Worm (Caenorhabditis elegans) whole organism, L4 larva: Measurements from ENCODE around the gene F38B7.17.
A peak's percentile ranks its signal among the peaks of the same experiment; 100 is the strongest.
"Not testable (repeated sequence)": the region's sequence is repeated elsewhere in the genome, so short reads cannot be mapped to it uniquely, and the experiment has no call there.

Source experiments
- F37D6.2 ChIP-seq: sonication (generic microtip); optimal IDR thresholded peaks from 2 replicates; lab custom pipeline; 2016; ENCODE audit warnings: mild to moderate bottlenecking, missing genetic modification characterization, missing compliant biosample characterization
- R02D3.7 ChIP-seq: fragments of 150-350 bp; sonication (generic microtip); optimal IDR thresholded peaks from 3 replicates; lab custom pipeline; 2014; ENCODE audit warnings: missing biosample characterization, missing genetic modification characterization
- T20F7.1 ChIP-seq: fragments of 200-800 bp; sonication (Bioruptor generic); optimal IDR thresholded peaks from 2 replicates; lab custom pipeline; 2018; ENCODE audit warnings: mild to moderate bottlenecking, missing genetic modification characterization, missing compliant biosample characterization
- T26A8.4 ChIP-seq: fragments of 200-800 bp; sonication (Bioruptor generic); IDR thresholded peaks from 2 replicates; pipeline ENCODE4 v1.3.6; 2022; ENCODE audit warnings: missing genetic modification characterization, missing compliant biosample characterization
- Y48G9A.11 ChIP-seq: fragments of 200-800 bp; sonication (Bioruptor generic); IDR thresholded peaks from 2 replicates; pipeline ENCODE4 v1.3.6; 2022; ENCODE audit warnings: missing genetic modification reagents, missing genetic modification characterization, missing compliant biosample characterization
- ZK337.2 ChIP-seq: fragments of 200-800 bp; sonication (Bioruptor generic); IDR thresholded peaks from 2 replicates; pipeline ENCODE4 v1.3.6; 2022; ENCODE audit warnings: missing genetic modification reagents, missing genetic modification characterization, missing compliant biosample characterization
- aha-1 ChIP-seq: fragments of 150-350 bp; peaks from one replicate; lab custom pipeline; 2014; ENCODE audit warnings: missing biosample characterization, missing genetic modification characterization
- ceh-20 ChIP-seq: fragments of 200-800 bp; sonication (Bioruptor generic); IDR thresholded peaks from 2 replicates; pipeline ENCODE4 v1.3.6; 2022; ENCODE audit warnings: missing genetic modification reagents, missing genetic modification characterization, missing compliant biosample characterization
- ctbp-1 ChIP-seq: fragments of 200-800 bp; sonication (Bioruptor generic); IDR thresholded peaks from 2 replicates; pipeline ENCODE4 v1.3.6; 2022; ENCODE audit warnings: missing genetic modification reagents, missing genetic modification characterization, missing compliant biosample characterization
- daf-16 ChIP-seq, 3 experiments: sonication (generic microtip); optimal IDR thresholded peaks; 2 replicates each; lab custom pipeline; 2016 to 2017; ENCODE audit warnings: missing genetic modification characterization in 3 of 3, missing genetic modification reagents in 3 of 3, mild to moderate bottlenecking in 2 of 3, missing compliant biosample characterization in 2 of 3, missing biosample characterization in 1 of 3, moderate library complexity in 1 of 3
- daf-19 ChIP-seq: fragments of 200-800 bp; sonication (Bioruptor generic); conservative IDR thresholded peaks from 2 replicates; pipeline ENCODE4 v1.3.6; 2022; ENCODE audit warnings: missing genetic modification characterization, missing compliant biosample characterization
- dmd-6 ChIP-seq: fragments of 200-800 bp; sonication (Bioruptor generic); IDR thresholded peaks from 2 replicates; pipeline ENCODE4 v1.3.6; 2022; ENCODE audit warnings: missing genetic modification reagents, missing genetic modification characterization, missing compliant biosample characterization
- dmd-9 ChIP-seq: fragments of 200-800 bp; sonication (Bioruptor generic); IDR thresholded peaks from 2 replicates; pipeline ENCODE4 v1.3.6; 2022; ENCODE audit warnings: missing genetic modification reagents, missing genetic modification characterization, missing compliant biosample characterization
- dpl-1 ChIP-seq: fragments of 150-350 bp; optimal IDR thresholded peaks from 2 replicates; lab custom pipeline; 2014; ENCODE audit warnings: missing biosample characterization, missing genetic modification reagents, missing genetic modification characterization
- dve-1 ChIP-seq: sonication (generic microtip); optimal IDR thresholded peaks from 2 replicates; lab custom pipeline; 2017; ENCODE audit warnings: antibody characterized with exemption, mild to moderate bottlenecking, missing genetic modification characterization, missing compliant biosample characterization; ENCODE audit not compliant: insufficient read depth
- egl-43 ChIP-seq: fragments of 200-800 bp; sonication (Bioruptor generic); IDR thresholded peaks from 2 replicates; pipeline ENCODE4 v1.3.6; 2022; ENCODE audit warnings: missing genetic modification reagents, missing genetic modification characterization, missing compliant biosample characterization
- hif-1 ChIP-seq, 2 experiments: sonication (generic microtip); optimal IDR thresholded peaks; 2 replicates each; lab custom pipeline; 2016 to 2017; ENCODE audit warnings: missing compliant biosample characterization in 2 of 2, missing genetic modification characterization in 2 of 2, missing genetic modification reagents in 2 of 2, missing genotype in 2 of 2, mild to moderate bottlenecking in 1 of 2
- hlh-11 ChIP-seq: fragments of 200-800 bp; sonication (Bioruptor generic); optimal IDR thresholded peaks from 2 replicates; lab custom pipeline; 2018; ENCODE audit warnings: mild to moderate bottlenecking, missing genetic modification characterization, missing compliant biosample characterization
- hlh-30 ChIP-seq: sonication (generic microtip); optimal IDR thresholded peaks from 2 replicates; lab custom pipeline; 2017; ENCODE audit warnings: antibody characterized with exemption, mild to moderate bottlenecking, missing genetic modification characterization, missing compliant biosample characterization; ENCODE audit not compliant: insufficient read depth
- hmg-1.1 ChIP-seq: fragments of 200-800 bp; sonication (Bioruptor generic); IDR thresholded peaks from 2 replicates; pipeline ENCODE4 v1.3.6; 2022; ENCODE audit warnings: missing genetic modification reagents, missing genetic modification characterization, missing compliant biosample characterization
- lim-7 ChIP-seq: fragments of 200-800 bp; sonication (Bioruptor generic); IDR thresholded peaks from 2 replicates; pipeline ENCODE4 v1.3.6; 2022; ENCODE audit warnings: missing genetic modification characterization, missing compliant biosample characterization
- lin-13 ChIP-seq: fragments of 150-350 bp; optimal IDR thresholded peaks from 2 replicates; lab custom pipeline; 2014; ENCODE audit warnings: missing biosample characterization, missing genetic modification reagents, missing genetic modification characterization
- lin-29 ChIP-seq: fragments of 200-800 bp; sonication (Bioruptor generic); IDR thresholded peaks from 2 replicates; pipeline ENCODE4 v1.3.6; 2022; ENCODE audit warnings: missing genetic modification reagents, missing genetic modification characterization, missing compliant biosample characterization
- lin-38 ChIP-seq: fragments of 200-800 bp; sonication (Bioruptor generic); IDR thresholded peaks from 2 replicates; pipeline ENCODE4 v1.3.6; 2022; ENCODE audit warnings: missing genetic modification reagents, missing genetic modification characterization, missing compliant biosample characterization
- lsy-2 ChIP-seq, 2 experiments: fragments of 150-350 bp in 1 of 2; sonication (generic microtip) in 1 of 2; optimal IDR thresholded peaks; 2 replicates each; lab custom pipeline; 2014 to 2017; ENCODE audit warnings: missing biosample characterization in 2 of 2, missing genetic modification characterization in 2 of 2
- mdl-1 ChIP-seq, 2 experiments: fragments of 150-350 bp in 1 of 2; sonication (generic microtip) in 1 of 2; optimal IDR thresholded peaks; 2 replicates each; lab custom pipeline; 2014 to 2017; ENCODE audit warnings: missing biosample characterization in 2 of 2, missing genetic modification characterization in 2 of 2
- mep-1 ChIP-seq: fragments of 150-350 bp; sonication (generic microtip); optimal IDR thresholded peaks from 3 replicates; lab custom pipeline; 2014; ENCODE audit warnings: missing biosample characterization, missing genetic modification characterization
- mes-2 ChIP-seq: sonication (generic microtip); optimal IDR thresholded peaks from 2 replicates; lab custom pipeline; 2016; ENCODE audit warnings: missing genotype, mild to moderate bottlenecking, missing genetic modification characterization, missing compliant biosample characterization; ENCODE audit not compliant: poor library complexity, severe bottlenecking
- mxl-3 ChIP-seq: fragments of 200-800 bp; sonication (Bioruptor generic); optimal IDR thresholded peaks from 2 replicates; lab custom pipeline; 2018; ENCODE audit warnings: mild to moderate bottlenecking, missing genetic modification characterization, missing compliant biosample characterization
- nhr-102 ChIP-seq: sonication (generic microtip); optimal IDR thresholded peaks from 2 replicates; lab custom pipeline; 2016; ENCODE audit warnings: mild to moderate bottlenecking, missing genetic modification characterization, moderate library complexity, missing compliant biosample characterization
- nhr-25 ChIP-seq: sonication (generic microtip); optimal IDR thresholded peaks from 2 replicates; lab custom pipeline; 2017; ENCODE audit warnings: missing genetic modification characterization, mild to moderate bottlenecking, missing compliant biosample characterization, antibody characterized with exemption, moderate library complexity, borderline replicate concordance; ENCODE audit not compliant: insufficient read depth
- nhr-28 ChIP-seq: fragments of 150-350 bp; optimal IDR thresholded peaks from 2 replicates; lab custom pipeline; 2014; ENCODE audit warnings: missing biosample characterization, missing genetic modification characterization
- nhr-42 ChIP-seq: fragments of 200-800 bp; sonication (Bioruptor generic); IDR thresholded peaks from 2 replicates; pipeline ENCODE4 v1.3.6; 2022; ENCODE audit warnings: missing genetic modification characterization, missing compliant biosample characterization
- nhr-48 ChIP-seq: sonication (generic microtip); optimal IDR thresholded peaks from 2 replicates; lab custom pipeline; 2016; ENCODE audit warnings: mild to moderate bottlenecking, missing genetic modification characterization, missing compliant biosample characterization
- nhr-77 ChIP-seq: fragments of 150-350 bp; optimal IDR thresholded peaks from 2 replicates; lab custom pipeline; 2014; ENCODE audit warnings: missing biosample characterization, missing genetic modification characterization
- pha-4 ChIP-seq, 2 experiments: fragments of 150-350 bp in 1 of 2; fragments of 200-800 bp in 1 of 2; sonication (Bioruptor generic) in 1 of 2; IDR thresholded peaks in 1 of 2; optimal IDR thresholded peaks in 1 of 2; 2 replicates each; pipeline versions ENCODE4 v1.3.6 to Lab custom; 2014 to 2022; ENCODE audit warnings: missing genetic modification characterization in 2 of 2, missing genetic modification reagents in 2 of 2, missing biosample characterization in 1 of 2, missing compliant biosample characterization in 1 of 2
- php-3 ChIP-seq: fragments of 200-800 bp; sonication (Bioruptor generic); IDR thresholded peaks from 2 replicates; pipeline ENCODE4 v1.3.6; 2022; ENCODE audit warnings: missing genetic modification reagents, missing genetic modification characterization, missing compliant biosample characterization
- rbr-2 ChIP-seq: sonication (generic microtip); optimal IDR thresholded peaks from 2 replicates; lab custom pipeline; 2016; ENCODE audit warnings: missing genotype, missing genetic modification characterization, missing compliant biosample characterization
- saeg-2 ChIP-seq: fragments of 200-800 bp; sonication (Bioruptor generic); IDR thresholded peaks from 2 replicates; pipeline ENCODE4 v1.3.6; 2022; ENCODE audit warnings: missing genetic modification reagents, missing genetic modification characterization, missing compliant biosample characterization
- set-16 ChIP-seq: fragments of 200-800 bp; sonication (Bioruptor generic); IDR thresholded peaks from 2 replicates; pipeline ENCODE4 v1.3.6; 2022; ENCODE audit warnings: missing genetic modification reagents, missing genetic modification characterization, missing compliant biosample characterization
- snpc-1.2 ChIP-seq: fragments of 200-800 bp; sonication (Bioruptor generic); IDR thresholded peaks from 2 replicates; pipeline ENCODE4 v1.3.6; 2022; ENCODE audit warnings: missing genetic modification reagents, missing genetic modification characterization, missing compliant biosample characterization
- spr-1 ChIP-seq: sonication (generic microtip); optimal IDR thresholded peaks from 2 replicates; lab custom pipeline; 2016; ENCODE audit warnings: mild to moderate bottlenecking, missing genetic modification characterization, missing compliant biosample characterization
- tra-1 ChIP-seq: fragments of 200-800 bp; sonication (Bioruptor generic); IDR thresholded peaks from 2 replicates; pipeline ENCODE4 v1.3.6; 2022; ENCODE audit warnings: missing genetic modification reagents, missing genetic modification characterization, missing compliant biosample characterization
- unc-130 ChIP-seq: sonication (generic microtip); optimal IDR thresholded peaks from 2 replicates; lab custom pipeline; 2016; ENCODE audit warnings: missing genetic modification reagents, missing genetic modification characterization, missing compliant biosample characterization
- vab-7 ChIP-seq: fragments of 200-800 bp; sonication (Bioruptor generic); IDR thresholded peaks from 2 replicates; pipeline ENCODE4 v1.3.6; 2022; ENCODE audit warnings: missing genetic modification reagents, missing genetic modification characterization, missing compliant biosample characterization

Gene F38B7.17

ce11 chrV:11504853-11505397 is 43.8 kb downstream of the F38B7.17 start, which contains the start of the genes C55A6.1 and C55A6.10:
C55A6.1 (minus strand) TSS chrV:11504968.
C55A6.10 (plus strand) TSS chrV:11505347.
- TF ChIP-seq lsy-2 (tag; optimal IDR thresholded peaks at IDR 0.05; lab: Kevin White, UChicago), result peak; percentile 31 to 81
- TF ChIP-seq hlh-30 (tag; lab: Kevin White, UChicago), result peak; percentile 49
- TF ChIP-seq mdl-1 (tag; optimal IDR thresholded peaks at IDR 0.05; lab: Kevin White, UChicago), result peak in 1 of 2 experiments; percentile 52
- peak; percentile 81 for TF ChIP-seq rbr-2 (tag; lab: Kevin White, UChicago)
- TF ChIP-seq lin-13 (GFP tag; lab: Kevin White, UChicago), result peak; percentile 42
- peak; percentile 11 for TF ChIP-seq nhr-77 (tag; lab: Kevin White, UChicago)
- TF ChIP-seq lim-7, result peak; percentile 12
- not testable (repeated sequence) for TF ChIP-seq daf-16 (GFP tag; optimal IDR thresholded peaks at IDR 0.05; lab: Kevin White, UChicago); pha-4 (tag; optimal IDR thresholded peaks at IDR 0.05; lab: Kevin White, UChicago)
- peak; percentile 51 for TF ChIP-seq daf-16 (tag; optimal IDR thresholded peaks at IDR 0.05; lab: Kevin White, UChicago)
- peak; percentile 55 for TF ChIP-seq aha-1 (tag; lab: Kevin White, UChicago)
- TF ChIP-seq lin-38 (GFP tag; lab: Robert Waterston, UW), result peak; percentile 87
- TF ChIP-seq nhr-48 (tag; lab: Kevin White, UChicago), result peak; percentile 64
- peak; percentile 5 for TF ChIP-seq R02D3.7 (tag; lab: Kevin White, UChicago)
- TF ChIP-seq egl-43 (GFP tag; lab: Robert Waterston, UW), result peak; percentile 78; the same call in 1 of the 2 replicates
- TF ChIP-seq ceh-20 (GFP tag; lab: Robert Waterston, UW), result peak; percentile 69
- peak; percentile 95 for TF ChIP-seq ctbp-1 (GFP tag; lab: Robert Waterston, UW)
- TF ChIP-seq php-3 (GFP tag; lab: Robert Waterston, UW), result peak; percentile 53; the same call in 1 of the 2 replicates
- peak; percentile 36 for TF ChIP-seq T20F7.1 (GFP tag; lab: Kevin White, UChicago)
- TF ChIP-seq lin-29 (GFP tag; lab: Robert Waterston, UW), result 0 out of 2 replicates have a peak, but pooled peaks have one; percentile 41
- peak in 1 of 2 experiments; percentile 23 for TF ChIP-seq hif-1 (tag; optimal IDR thresholded peaks at IDR 0.05; lab: Kevin White, UChicago)
- peak; percentile 91 for TF ChIP-seq hmg-1.1 (GFP tag; lab: Robert Waterston, UW)
- TF ChIP-seq nhr-28, result peak; percentile 12
- 0 out of 2 replicates have a peak, but pooled peaks have one; percentile 38 for TF ChIP-seq daf-19 (GFP tag; lab: Robert Waterston, UW)
- peak; percentile 63 for TF ChIP-seq F37D6.2 (tag; lab: Kevin White, UChicago)
- peak; percentile 61 for TF ChIP-seq hlh-11
- TF ChIP-seq dve-1 (tag; lab: Kevin White, UChicago), result peak; percentile 56
- peak; percentile 44 for TF ChIP-seq dpl-1
- TF ChIP-seq nhr-42 (GFP tag; lab: Robert Waterston, UW), result peak; percentile 76
- peak; percentile 50 for TF ChIP-seq nhr-102
- TF ChIP-seq dmd-9 (GFP tag; lab: Robert Waterston, UW), result peak; percentile 67; the same call in 1 of the 2 replicates
- 0 out of 2 replicates have a peak, but pooled peaks have one; percentile 54 for TF ChIP-seq Y48G9A.11 (GFP tag; lab: Robert Waterston, UW)
- TF ChIP-seq ZK337.2 (GFP tag; lab: Robert Waterston, UW), result 0 out of 2 replicates have a peak, but pooled peaks have one; percentile 11
- TF ChIP-seq spr-1 (tag; lab: Kevin White, UChicago), result peak; percentile 62
- peak; percentile 26 for TF ChIP-seq nhr-25
- TF ChIP-seq mep-1, result peak; percentile 88
- TF ChIP-seq mes-2 (tag; lab: Kevin White, UChicago), result peak; percentile 89
- 0 out of 2 replicates have a peak, but pooled peaks have one; percentile 55 for TF ChIP-seq tra-1 (GFP tag; lab: Robert Waterston, UW)
- peak; percentile 68 for TF ChIP-seq T26A8.4 (GFP tag; lab: Robert Waterston, UW)
- peak; percentile 54; the same call in 1 of the 2 replicates for TF ChIP-seq set-16 (GFP tag; lab: Robert Waterston, UW)
- peak; percentile 70; the same call in 1 of the 2 replicates for TF ChIP-seq vab-7
- peak; percentile 60; the same call in 1 of the 2 replicates for TF ChIP-seq saeg-2
- TF ChIP-seq unc-130 (GFP tag; lab: Kevin White, UChicago), result peak; percentile 85
- peak; percentile 88 for TF ChIP-seq pha-4 (GFP tag; IDR thresholded peaks at IDR 0.05; lab: Robert Waterston, UW)
- TF ChIP-seq mxl-3 (GFP tag; lab: Kevin White, UChicago), result peak; percentile 41
- peak; percentile 78 for TF ChIP-seq snpc-1.2 (GFP tag; lab: Robert Waterston, UW)
- peak; percentile 79 for TF ChIP-seq dmd-6 (GFP tag; lab: Robert Waterston, UW)
